Fruit fly (Drosophila melanogaster) Kc167 (cell line): ENCODE data around the gene CG4570.

Experiments
- Myc ChIP-seq: fragments of >200 bp; optimal IDR thresholded peaks from 2 replicates; lab custom pipeline; 2017; ENCODE audit warnings: missing external identifiers
- Sin3A ChIP-seq: fragments of >200 bp; optimal IDR thresholded peaks from 2 replicates; lab custom pipeline; 2018; ENCODE audit warnings: missing external identifiers
- psq ChIP-seq: fragments of >200 bp; optimal IDR thresholded peaks from 2 replicates; lab custom pipeline; 2017; ENCODE audit warnings: missing external identifiers

DNA sequence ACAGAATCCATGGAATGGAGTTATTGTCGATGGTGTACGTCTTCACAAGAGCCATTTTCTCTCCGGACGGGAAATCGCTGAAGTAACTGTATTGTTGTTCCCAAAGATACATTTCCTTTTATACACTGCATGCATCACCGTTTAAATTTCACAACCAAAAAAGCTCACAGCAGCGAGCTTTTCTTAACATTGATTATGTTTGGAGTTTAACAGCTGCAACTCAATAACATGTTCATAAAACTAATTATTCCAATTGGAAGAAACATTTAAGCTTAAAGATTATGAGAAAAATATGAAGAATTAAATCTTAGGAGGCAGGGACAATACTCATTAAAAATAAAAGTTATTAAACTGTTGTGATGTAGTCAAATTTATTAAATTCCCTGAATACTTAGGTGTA is 22.6 kb downstream of the CG4570 start, which contains the start of gene CG14695:
- TF ChIP-seq psq (lab: Kevin White, UChicago) (no peak), Myc (lab: Kevin White, UChicago) (no peak), Sin3A (lab: Kevin White, UChicago) (no peak)
